Fruit fly (Drosophila melanogaster): ENCODE measurements around the gene Keap1.

Gene Keap1

DNA sequence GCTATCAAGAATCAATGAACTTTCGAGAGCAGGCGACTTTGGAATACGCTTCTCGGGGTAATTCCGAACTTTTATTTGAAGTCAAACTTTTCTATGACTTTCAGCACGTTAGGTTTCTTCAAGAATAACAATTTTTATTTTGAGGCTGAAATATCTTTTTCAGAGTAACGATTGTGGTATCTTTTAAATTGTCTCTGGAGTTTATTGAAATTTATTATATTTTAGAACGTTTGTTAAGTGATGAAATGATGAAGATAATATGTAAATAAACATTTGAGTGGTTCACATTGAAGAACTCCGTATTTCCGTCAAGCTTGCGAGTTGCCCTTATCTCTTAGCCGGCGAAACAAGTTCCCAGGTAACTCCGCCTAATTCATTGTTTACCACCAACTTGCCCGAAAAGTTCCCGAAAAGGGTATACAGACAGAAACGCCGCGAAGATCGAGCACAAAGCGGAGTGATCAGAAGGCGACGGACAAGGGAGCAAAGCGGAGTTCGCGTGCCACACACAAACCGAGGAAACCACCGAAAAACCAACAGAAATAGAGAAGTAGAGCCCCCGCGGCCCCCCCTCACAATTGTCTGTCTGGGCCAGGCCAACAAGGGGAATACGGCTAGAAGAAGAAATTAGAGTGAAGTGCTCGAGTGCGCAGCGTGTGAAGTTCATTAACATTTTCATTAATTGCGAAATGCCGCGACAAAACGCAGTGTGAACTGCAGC, 38.0 kb upstream of the Keap1 start (continued):
- peak; percentile 4 for TF ChIP-seq CG2120 (GFP tag; optimal IDR thresholded peaks at IDR 0.05)
- TF ChIP-seq sc (optimal IDR thresholded peaks at IDR 0.05) = no peak
- TF ChIP-seq sc (GFP tag; optimal IDR thresholded peaks at IDR 0.05) = peak; percentile 23
- peak; percentile 68 for TF ChIP-seq CG2712 (tag; optimal IDR thresholded peaks at IDR 0.05)
- peak; percentile 19 for TF ChIP-seq chn (GFP tag; optimal IDR thresholded peaks at IDR 0.05)
- peak; percentile 11 for TF ChIP-seq Hsf (GFP tag; optimal IDR thresholded peaks at IDR 0.05)
- TF ChIP-seq row (GFP tag; IDR thresholded peaks at IDR 0.05) = peak; percentile 53; the same call in 2 of the 3 replicates
- TF ChIP-seq gsb-n (tag; optimal IDR thresholded peaks at IDR 0.05) = peak; percentile 42
- TF ChIP-seq Dfd (GFP tag; optimal IDR thresholded peaks at IDR 0.05) = no peak
- TF ChIP-seq Med (GFP tag) = peak; percentile 74
- TF ChIP-seq CG14710 (tag; optimal IDR thresholded peaks at IDR 0.05) = peak; percentile 22
- peak; percentile 29 for TF ChIP-seq CG12391 (tag; optimal IDR thresholded peaks at IDR 0.05)
- TF ChIP-seq CG6272 (GFP tag; IDR thresholded peaks at IDR 0.05) = no peak
- no peak for TF ChIP-seq hkb (optimal IDR thresholded peaks at IDR 0.05)
- no peak for TF ChIP-seq hkb (GFP tag; IDR thresholded peaks at IDR 0.05)
- no peak for TF ChIP-seq CG5180 (GFP tag; optimal IDR thresholded peaks at IDR 0.05)
- no peak for TF ChIP-seq D (optimal IDR thresholded peaks at IDR 0.05)
- TF ChIP-seq D (GFP tag; optimal IDR thresholded peaks at IDR 0.05) = peak; percentile 30
- no peak for TF ChIP-seq NC2β (GFP tag; optimal IDR thresholded peaks at IDR 0.05)
- peak; percentile 17 for TF ChIP-seq tio (GFP tag; optimal IDR thresholded peaks at IDR 0.05)
- peak; percentile 39 for TF ChIP-seq Blimp-1 (GFP tag; optimal IDR thresholded peaks at IDR 0.05)
- TF ChIP-seq pum (GFP tag; optimal IDR thresholded peaks at IDR 0.05) = peak; percentile 8
- TF ChIP-seq Optix (GFP tag; IDR thresholded peaks at IDR 0.05) = 0 out of 3 replicates have a peak, but pooled peaks have one; percentile 35
- TF ChIP-seq Oli (tag; optimal IDR thresholded peaks at IDR 0.05) = peak; percentile 22
- no peak for TF ChIP-seq MTF-1 (GFP tag; optimal IDR thresholded peaks at IDR 0.05; ENCODE audit: borderline replicate concordance)
- no peak; the same call in 1 of the 2 replicates for TF ChIP-seq onecut (GFP tag; IDR thresholded peaks at IDR 0.05)
- TF ChIP-seq CG2678 (tag; optimal IDR thresholded peaks at IDR 0.05) = peak; percentile 42
- TF ChIP-seq nmo (GFP tag; optimal IDR thresholded peaks at IDR 0.05) = peak; percentile 64
- peak; percentile 75 for TF ChIP-seq CG18262 (tag; optimal IDR thresholded peaks at IDR 0.05)
- TF ChIP-seq CG8359 (GFP tag; optimal IDR thresholded peaks at IDR 0.05; ENCODE audit: borderline replicate concordance) = peak; percentile 11
- peak; percentile 67 for TF ChIP-seq sens (GFP tag)
- TF ChIP-seq CG8478 (optimal IDR thresholded peaks at IDR 0.05) = no peak
- peak; percentile 62 for TF ChIP-seq gem (tag; optimal IDR thresholded peaks at IDR 0.05)
- no peak for TF ChIP-seq Gug (GFP tag; IDR thresholded peaks at IDR 0.05)
- TF ChIP-seq grau (tag; optimal IDR thresholded peaks at IDR 0.05) = peak; percentile 29
- TF ChIP-seq cg (GFP tag; optimal IDR thresholded peaks at IDR 0.05) = no peak
- TF ChIP-seq CG8924 (tag; optimal IDR thresholded peaks at IDR 0.05) = peak; percentile 12
- TF ChIP-seq CG2199 (GFP tag; IDR thresholded peaks at IDR 0.05) = peak; percentile 67; the same call in 2 of the 3 replicates
- TF ChIP-seq CG10274 (GFP tag; optimal IDR thresholded peaks at IDR 0.05) = peak; percentile 79
- TF ChIP-seq CG7839 (tag; optimal IDR thresholded peaks at IDR 0.05) = peak; percentile 40
- TF ChIP-seq dmrt11E (tag; optimal IDR thresholded peaks at IDR 0.05) = peak; percentile 62
- TF ChIP-seq maf-S (GFP tag; optimal IDR thresholded peaks at IDR 0.05) = no peak
- no peak for TF ChIP-seq Taf1 (GFP tag; IDR thresholded peaks at IDR 0.05)
- TF ChIP-seq Pdp1 (GFP tag; optimal IDR thresholded peaks at IDR 0.05) = peak in 1 of 2 experiments; percentile 10
- no peak for TF ChIP-seq danr (GFP tag; IDR thresholded peaks at IDR 0.05)
- no peak for TF ChIP-seq Bgb (GFP tag; IDR thresholded peaks at IDR 0.05; ENCODE audit: partially characterized antibody)
- peak; percentile 20; the same call in 1 of the 2 replicates for TF ChIP-seq rib (GFP tag; IDR thresholded peaks at IDR 0.05)
- TF ChIP-seq CG16815 (GFP tag; optimal IDR thresholded peaks at IDR 0.05) = peak; percentile 7
- TF ChIP-seq grn (GFP tag; optimal IDR thresholded peaks at IDR 0.05) = peak; percentile 34
- peak; percentile 23 for TF ChIP-seq Sox102F (GFP tag; optimal IDR thresholded peaks at IDR 0.05)

All from whole organism, embryonic.